Fruit fly (Drosophila melanogaster): Measurements from ENCODE around the gene CG34107.

CG34107 gene

dm6 chr3R:10268865-10269442 is 44.2 kb downstream of the CG34107 start:
- TF ChIP-seq EcR (GFP tag; optimal IDR thresholded peaks at IDR 0.05) (no peak), psq (optimal IDR thresholded peaks at IDR 0.05) (no peak), usp (GFP tag; optimal IDR thresholded peaks at IDR 0.05) (no peak), pan (optimal IDR thresholded peaks at IDR 0.05) (no peak), Dll (optimal IDR thresholded peaks at IDR 0.05) (no peak), CG8478 (optimal IDR thresholded peaks at IDR 0.05) (no peak)

dm6 chr3R:10269921-10270431 is 45.3 kb downstream of the CG34107 start:
- TF ChIP-seq CG8478 (optimal IDR thresholded peaks at IDR 0.05) = no peak

dm6 chr3R:10272695-10273094 is 48.0 kb downstream of the CG34107 start:
- TF ChIP-seq CG8478 (optimal IDR thresholded peaks at IDR 0.05) = no peak
- no peak for TF ChIP-seq EcR (GFP tag; optimal IDR thresholded peaks at IDR 0.05)
- TF ChIP-seq Dll (optimal IDR thresholded peaks at IDR 0.05) = no peak
- no peak for TF ChIP-seq usp (GFP tag; optimal IDR thresholded peaks at IDR 0.05)
- no peak for TF ChIP-seq pan (optimal IDR thresholded peaks at IDR 0.05)
- no peak for TF ChIP-seq psq (optimal IDR thresholded peaks at IDR 0.05)

- no peak for TF ChIP-seq EcR (GFP tag; optimal IDR thresholded peaks at IDR 0.05)
- no peak for TF ChIP-seq usp (GFP tag; optimal IDR thresholded peaks at IDR 0.05)
Observed at dm6 chr3R:10274306-10274705, 49.6 kb downstream of the CG34107 start.

dm6 chr3R:10274829-10275228 is 50.1 kb downstream of the CG34107 start:
- TF ChIP-seq EcR (GFP tag; optimal IDR thresholded peaks at IDR 0.05) = no peak
- no peak for TF ChIP-seq CG8478 (optimal IDR thresholded peaks at IDR 0.05)
- no peak for TF ChIP-seq pan (optimal IDR thresholded peaks at IDR 0.05)
- no peak for TF ChIP-seq Dll (optimal IDR thresholded peaks at IDR 0.05)
- TF ChIP-seq psq (optimal IDR thresholded peaks at IDR 0.05) = no peak
